Fruit fly (Drosophila melanogaster): Measurements from ENCODE around the gene Nhe2.

dm6 chr2L:21088651-21089050, 15.7 kb upstream of the Nhe2 start, which contains the start of gene ppk13:
- TF ChIP-seq EcR (GFP tag; optimal IDR thresholded peaks at IDR 0.05) (no peak), CG15710 (tag; optimal IDR thresholded peaks at IDR 0.05) (no peak), rn (GFP tag; IDR thresholded peaks at IDR 0.05) (no peak), Snoo (tag; optimal IDR thresholded peaks at IDR 0.05) (no peak), CG9948 (tag; optimal IDR thresholded peaks at IDR 0.05) (no peak), D1 (tag; optimal IDR thresholded peaks at IDR 0.05) (no peak), gl (tag; optimal IDR thresholded peaks at IDR 0.05) (no peak), CG14655 (GFP tag; optimal IDR thresholded peaks at IDR 0.05) (no peak)
